Worm (Caenorhabditis elegans): ENCODE results near the gene mxl-3.

- TF ChIP-seq snpc-4 (tag; optimal IDR thresholded peaks at IDR 0.05) = no peak
- TF ChIP-seq unc-62 (GFP tag; optimal IDR thresholded peaks at IDR 0.05) = no peak
- TF ChIP-seq nhr-12 (tag; optimal IDR thresholded peaks at IDR 0.05) = no peak
- TF ChIP-seq mep-1 (tag; optimal IDR thresholded peaks at IDR 0.05) = no peak
- TF ChIP-seq elt-3 (tag; optimal IDR thresholded peaks at IDR 0.05) = no peak
- no peak for TF ChIP-seq ham-2 (GFP tag; optimal IDR thresholded peaks at IDR 0.05)
- TF ChIP-seq pha-4 (tag; optimal IDR thresholded peaks at IDR 0.05) = no peak
Measured at ce11 chrX:13376185-13376584, 25.6 kb upstream of the mxl-3 start.
